Worm (Caenorhabditis elegans) whole organism, L1 larva: ENCODE results near the gene F54A3.2.

ENCODE experiments used
- C04F5.9 ChIP-seq: sonication (generic microtip); optimal IDR thresholded peaks from 2 replicates; lab custom pipeline; 2016; ENCODE audit warnings: missing genetic modification characterization, missing compliant biosample characterization
- Y116A8C.19 ChIP-seq: sonication (generic microtip); optimal IDR thresholded peaks from 2 replicates; lab custom pipeline; 2016; ENCODE audit warnings: missing compliant biosample characterization, missing genetic modification characterization, borderline replicate concordance
- aha-1 ChIP-seq: fragments of 150-350 bp; optimal IDR thresholded peaks from 2 replicates; lab custom pipeline; 2014; ENCODE audit warnings: missing biosample characterization, missing genetic modification characterization
- alr-1 ChIP-seq: fragments of 200-800 bp; sonication (Bioruptor generic); optimal IDR thresholded peaks from 2 replicates; lab custom pipeline; 2018; ENCODE audit warnings: borderline replicate concordance, mild to moderate bottlenecking, missing genetic modification characterization, missing compliant biosample characterization
- ama-1 ChIP-seq: fragments of 150-350 bp; optimal IDR thresholded peaks from 2 replicates; lab custom pipeline; 2014
- ceh-63 ChIP-seq: fragments of 200-800 bp; sonication (Bioruptor generic); optimal IDR thresholded peaks from 2 replicates; lab custom pipeline; 2018; ENCODE audit warnings: mild to moderate bottlenecking, missing genetic modification characterization, missing compliant biosample characterization
- ceh-8 ChIP-seq: fragments of 200-800 bp; sonication (Bioruptor generic); optimal IDR thresholded peaks from 2 replicates; lab custom pipeline; 2018; ENCODE audit warnings: mild to moderate bottlenecking, missing genetic modification characterization, moderate library complexity, missing compliant biosample characterization
- ceh-82 ChIP-seq, 3 experiments: fragments of 150-350 bp in 1 of 3; sonication (generic microtip) in 2 of 3; optimal IDR thresholded peaks; 2 replicates each; lab custom pipeline; 2014 to 2017; ENCODE audit warnings: missing biosample characterization in 3 of 3, missing genetic modification characterization in 3 of 3
- ceh-88 ChIP-seq: fragments of 200-800 bp; sonication (Bioruptor generic); IDR thresholded peaks from 2 replicates; pipeline ENCODE4 v1.3.6; 2022; ENCODE audit warnings: missing genetic modification characterization, missing compliant biosample characterization
- ceh-90 ChIP-seq: sonication (generic microtip); optimal IDR thresholded peaks from 2 replicates; lab custom pipeline; 2016; ENCODE audit warnings: missing genetic modification characterization, missing compliant biosample characterization
- ces-1 ChIP-seq: fragments of 150-350 bp; optimal IDR thresholded peaks from 2 replicates; lab custom pipeline; 2014; ENCODE audit warnings: missing biosample characterization, missing genetic modification reagents, missing genetic modification characterization
- dpl-1 ChIP-seq, 3 experiments: fragments of 150-350 bp in 2 of 3; sonication (generic microtip) in 1 of 3; optimal IDR thresholded peaks; 2 replicates each; lab custom pipeline; 2014 to 2017; ENCODE audit warnings: missing biosample characterization in 3 of 3, missing genetic modification characterization in 3 of 3, missing genetic modification reagents in 3 of 3
- dsc-1 ChIP-seq: sonication (generic microtip); optimal IDR thresholded peaks from 2 replicates; lab custom pipeline; 2016; ENCODE audit warnings: mild to moderate bottlenecking, missing genetic modification characterization, missing compliant biosample characterization
- efl-1 ChIP-seq, 4 experiments: fragments of 150-350 bp; optimal IDR thresholded peaks in 3 of 4; peaks in 1 of 4; 1 replicate in 1 of 4; 2 replicates in 3 of 4; lab custom pipeline; 2014; ENCODE audit warnings: missing biosample characterization in 2 of 4, missing genetic modification characterization in 2 of 4, missing genetic modification reagents in 2 of 4
- efl-3 ChIP-seq: fragments of 200-800 bp; sonication (Bioruptor generic); optimal IDR thresholded peaks from 2 replicates; lab custom pipeline; 2018; ENCODE audit warnings: mild to moderate bottlenecking, missing genetic modification characterization, missing compliant biosample characterization
- egl-27 ChIP-seq, 2 experiments: fragments of 150-350 bp in 1 of 2; sonication (generic microtip); optimal IDR thresholded peaks; 3 replicates each; lab custom pipeline; 2017 to 2018; ENCODE audit warnings: missing biosample characterization in 2 of 2, missing genetic modification characterization in 2 of 2, missing genetic modification reagents in 2 of 2
- elt-2 ChIP-seq: sonication (generic microtip); optimal IDR thresholded peaks from 2 replicates; lab custom pipeline; 2016; ENCODE audit warnings: missing genetic modification characterization, mild to moderate bottlenecking, inconsistent platforms, missing compliant biosample characterization, missing genetic modification reagents
- elt-3 ChIP-seq, 6 experiments: fragments of 150-350 bp in 1 of 6; sonication (generic microtip); optimal IDR thresholded peaks; 2 replicates each; lab custom pipeline; 2017 to 2018; ENCODE audit warnings: missing biosample characterization in 6 of 6, missing genetic modification characterization in 6 of 6, inconsistent platforms in 1 of 6
- ets-5 ChIP-seq: fragments of 200-800 bp; sonication (Bioruptor generic); IDR thresholded peaks from 2 replicates; pipeline ENCODE4 v1.3.6; 2022; ENCODE audit warnings: missing genetic modification characterization, missing compliant biosample characterization
- fkh-10 ChIP-seq: sonication (generic microtip); optimal IDR thresholded peaks from 2 replicates; lab custom pipeline; 2017; ENCODE audit warnings: missing biosample characterization, missing genetic modification reagents, missing genetic modification characterization
- fos-1 ChIP-seq: fragments of 150-350 bp; optimal IDR thresholded peaks from 2 replicates; lab custom pipeline; 2014; ENCODE audit warnings: missing biosample characterization, missing genetic modification characterization
- grh-1 ChIP-seq: fragments of 200-800 bp; sonication (Bioruptor generic); IDR thresholded peaks from 2 replicates; pipeline ENCODE4 v1.3.6; 2022; ENCODE audit warnings: missing genetic modification reagents, missing genetic modification characterization, missing compliant biosample characterization
- hlh-4 ChIP-seq: sonication (generic microtip); optimal IDR thresholded peaks from 2 replicates; lab custom pipeline; 2016; ENCODE audit warnings: mild to moderate bottlenecking, missing genetic modification characterization, missing compliant biosample characterization
- irx-1 ChIP-seq: sonication (generic microtip); optimal IDR thresholded peaks from 2 replicates; lab custom pipeline; 2016; ENCODE audit warnings: missing genetic modification characterization, missing compliant biosample characterization
- lin-13 ChIP-seq: fragments of 150-350 bp; optimal IDR thresholded peaks from 2 replicates; lab custom pipeline; 2014; ENCODE audit warnings: missing biosample characterization, missing genetic modification reagents, missing genetic modification characterization
- lin-14 ChIP-seq: fragments of 200-800 bp; sonication (Bioruptor generic); optimal IDR thresholded peaks from 2 replicates; lab custom pipeline; 2018; ENCODE audit warnings: mild to moderate bottlenecking, missing genetic modification characterization, moderate library complexity, missing compliant biosample characterization
- lin-15B ChIP-seq: fragments of 150-350 bp; sonication (generic microtip); optimal IDR thresholded peaks from 3 replicates; lab custom pipeline; 2014; ENCODE audit warnings: missing biosample characterization, missing genetic modification characterization
- lin-35 ChIP-seq, 2 experiments: fragments of 150-350 bp; optimal IDR thresholded peaks; 2 replicates each; lab custom pipeline; 2014; ENCODE audit warnings: missing biosample characterization in 2 of 2, missing genetic modification characterization in 2 of 2, missing genetic modification reagents in 2 of 2
- lir-3 ChIP-seq: sonication (generic microtip); optimal IDR thresholded peaks from 2 replicates; lab custom pipeline; 2016; ENCODE audit warnings: mild to moderate bottlenecking, missing genetic modification characterization, moderate library complexity, missing compliant biosample characterization; ENCODE audit not compliant: poor library complexity
- lsy-2 ChIP-seq, 2 experiments: fragments of 150-350 bp; optimal IDR thresholded peaks; 2 replicates each; lab custom pipeline; 2014; ENCODE audit warnings: missing biosample characterization in 2 of 2, missing genetic modification characterization in 2 of 2
- mab-9 ChIP-seq: fragments of 200-800 bp; sonication (Bioruptor generic); IDR thresholded peaks from 2 replicates; pipeline ENCODE4 v1.3.6; 2022; ENCODE audit warnings: missing genetic modification reagents, missing genetic modification characterization, missing compliant biosample characterization
- mdl-1 ChIP-seq, 2 experiments: fragments of 150-350 bp; optimal IDR thresholded peaks; 2 replicates each; lab custom pipeline; 2014 to 2017; ENCODE audit warnings: missing biosample characterization in 2 of 2, missing genetic modification characterization in 2 of 2, inconsistent platforms in 1 of 2
- mef-2 ChIP-seq: fragments of 150-350 bp; optimal IDR thresholded peaks from 2 replicates; lab custom pipeline; 2014; ENCODE audit warnings: missing biosample characterization, missing genetic modification characterization
- mep-1 ChIP-seq: fragments of 150-350 bp; optimal IDR thresholded peaks from 2 replicates; lab custom pipeline; 2014; ENCODE audit warnings: missing biosample characterization, missing genetic modification characterization
- nhr-12 ChIP-seq: sonication (generic microtip); optimal IDR thresholded peaks from 2 replicates; lab custom pipeline; 2017; ENCODE audit warnings: missing biosample characterization, missing genetic modification characterization
- nhr-20 ChIP-seq: sonication (generic microtip); optimal IDR thresholded peaks from 2 replicates; lab custom pipeline; 2016; ENCODE audit warnings: mild to moderate bottlenecking, missing genetic modification characterization, missing compliant biosample characterization
- nhr-237 ChIP-seq: fragments of 150-350 bp; optimal IDR thresholded peaks from 2 replicates; lab custom pipeline; 2014; ENCODE audit warnings: missing biosample characterization, missing genetic modification characterization
- nhr-47 ChIP-seq: sonication (generic microtip); optimal IDR thresholded peaks from 2 replicates; lab custom pipeline; 2016; ENCODE audit warnings: mild to moderate bottlenecking, missing genetic modification characterization, moderate library complexity, missing compliant biosample characterization
- nhr-71 ChIP-seq: sonication (generic microtip); optimal IDR thresholded peaks from 2 replicates; lab custom pipeline; 2016; ENCODE audit warnings: mild to moderate bottlenecking, missing genetic modification characterization, moderate library complexity, missing compliant biosample characterization
- nhr-84 ChIP-seq: sonication (generic microtip); optimal IDR thresholded peaks from 2 replicates; lab custom pipeline; 2017; ENCODE audit warnings: missing biosample characterization, missing genetic modification characterization
- nhr-85 ChIP-seq: sonication (generic microtip); peaks from one replicate; lab custom pipeline; 2016; ENCODE audit warnings: missing genetic modification characterization, inconsistent platforms, missing compliant biosample characterization
- nhr-90 ChIP-seq: sonication (generic microtip); optimal IDR thresholded peaks from 2 replicates; lab custom pipeline; 2016; ENCODE audit warnings: mild to moderate bottlenecking, missing genetic modification characterization, missing compliant biosample characterization; ENCODE audit not compliant: poor library complexity
- pqm-1 ChIP-seq: sonication (generic microtip); optimal IDR thresholded peaks from 3 replicates; lab custom pipeline; 2017; ENCODE audit warnings: missing biosample characterization, missing genetic modification characterization
- snpc-4 ChIP-seq: fragments of 150-350 bp; optimal IDR thresholded peaks from 2 replicates; lab custom pipeline; 2014; ENCODE audit warnings: missing biosample characterization, missing genetic modification characterization
- swsn-7 ChIP-seq: sonication (generic microtip); optimal IDR thresholded peaks from 2 replicates; lab custom pipeline; 2016; ENCODE audit warnings: missing genetic modification characterization, missing compliant biosample characterization
- tlp-1 ChIP-seq: fragments of 150-350 bp; optimal IDR thresholded peaks from 2 replicates; lab custom pipeline; 2014; ENCODE audit warnings: missing biosample characterization, missing genetic modification characterization
- unc-86 ChIP-seq: sonication (generic microtip); optimal IDR thresholded peaks from 2 replicates; lab custom pipeline; 2016; ENCODE audit warnings: missing genetic modification characterization, missing compliant biosample characterization
- unc-98 ChIP-seq: fragments of 200-800 bp; sonication (Bioruptor generic); IDR thresholded peaks from 2 replicates; pipeline ENCODE4 v1.3.6; 2022; ENCODE audit warnings: missing genetic modification characterization, missing compliant biosample characterization
- vab-15 ChIP-seq: sonication (generic microtip); optimal IDR thresholded peaks from 2 replicates; lab custom pipeline; 2017; ENCODE audit warnings: missing genotype, mild to moderate bottlenecking, missing genetic modification characterization, missing compliant biosample characterization
- xbp-1 ChIP-seq: sonication (generic microtip); optimal IDR thresholded peaks from 2 replicates; lab custom pipeline; 2016; ENCODE audit warnings: missing genetic modification characterization, missing compliant biosample characterization

F54A3.2 gene

DNA sequence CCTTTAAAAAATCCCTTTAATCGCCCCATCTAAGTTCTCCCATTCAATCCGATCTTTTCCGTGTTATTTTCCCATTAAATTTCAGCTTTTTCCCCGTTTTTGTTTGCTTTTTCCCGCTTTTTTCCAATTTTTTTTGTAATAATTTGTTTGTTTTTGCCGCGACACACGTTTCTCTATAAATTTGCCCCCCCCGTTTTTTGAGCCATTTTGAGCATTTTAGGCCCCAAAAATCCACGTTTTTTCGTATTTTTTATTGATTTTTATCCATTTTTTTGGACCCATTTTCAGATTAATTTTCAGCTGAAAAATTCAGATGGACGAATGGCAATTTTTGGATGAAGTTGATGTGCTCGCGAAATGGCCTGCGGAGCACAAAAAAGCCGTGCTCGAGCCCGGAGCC, at the start of gene F54A3.2:
TSS of gene F54A3.2 (plus strand) at position 301 of the 400 bp plus-strand sequence.
- TF ChIP-seq efl-1 (optimal IDR thresholded peaks at IDR 0.05; lab: Kevin White, UChicago), result no peak
- peak in 1 of 2 experiments; percentile 54 for TF ChIP-seq efl-1 (GFP tag; optimal IDR thresholded peaks at IDR 0.05 in 1 of 2; lab: Kevin White, UChicago)
- peak; percentile 7 for TF ChIP-seq nhr-85 (tag; lab: Kevin White, UChicago)
- TF ChIP-seq grh-1 (GFP tag; lab: Robert Waterston, UW), result no peak

DNA sequence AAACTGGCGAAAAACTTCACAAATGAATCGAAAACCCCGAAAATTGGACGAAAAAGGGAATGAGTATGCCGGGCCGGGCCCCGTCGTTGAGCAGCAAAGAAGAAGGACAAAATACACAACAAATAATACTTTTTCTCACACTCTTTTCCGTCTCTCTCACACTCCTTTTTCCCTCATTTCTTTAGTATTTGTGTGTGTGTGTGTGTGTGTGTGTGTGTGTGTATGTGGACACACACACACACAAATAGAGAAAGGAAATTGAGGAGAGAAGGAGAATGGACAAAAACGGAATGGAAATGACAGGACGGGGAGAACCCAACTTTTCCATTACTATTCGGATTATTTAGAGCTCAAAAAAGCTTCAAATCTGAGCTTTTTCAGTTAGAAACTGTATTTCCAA, 47.9 kb upstream of the F54A3.2 start:
- no peak for TF ChIP-seq lir-3
- TF ChIP-seq lin-15B, result no peak
- no peak for TF ChIP-seq snpc-4 (tag; lab: Kevin White, UChicago)
- no peak for TF ChIP-seq nhr-237 (tag; lab: Kevin White, UChicago)
- peak; percentile 45 for TF ChIP-seq fkh-10 (GFP tag; lab: Kevin White, UChicago)
- TF ChIP-seq irx-1 (tag; lab: Kevin White, UChicago), result no peak
- TF ChIP-seq fos-1, result no peak
- TF ChIP-seq mef-2 (tag; lab: Kevin White, UChicago), result no peak
- TF ChIP-seq lsy-2 (tag; optimal IDR thresholded peaks at IDR 0.05; lab: Kevin White, UChicago), result peak; percentile 50 to 77
- no peak for TF ChIP-seq ceh-88
- no peak for TF ChIP-seq ets-5 (GFP tag; lab: Robert Waterston, UW)
- peak in 2 of 3 experiments; percentile 16 to 45 for TF ChIP-seq dpl-1 (GFP tag; optimal IDR thresholded peaks at IDR 0.05; lab: Kevin White, UChicago)
- TF ChIP-seq swsn-7, result peak; percentile 39
- TF ChIP-seq nhr-90 (tag; lab: Kevin White, UChicago), result no peak
- TF ChIP-seq mab-9, result no peak
- peak; percentile 42 to 53 for TF ChIP-seq efl-1 (optimal IDR thresholded peaks at IDR 0.05; lab: Kevin White, UChicago)
- peak; percentile 21 to 92 for TF ChIP-seq efl-1 (GFP tag; optimal IDR thresholded peaks at IDR 0.05 in 1 of 2; lab: Kevin White, UChicago)
- TF ChIP-seq dsc-1 (tag; lab: Kevin White, UChicago), result no peak
- no peak for TF ChIP-seq ceh-63 (GFP tag; lab: Kevin White, UChicago)
- no peak for TF ChIP-seq tlp-1 (tag; lab: Kevin White, UChicago)
- TF ChIP-seq nhr-12 (tag; lab: Kevin White, UChicago), result no peak
- TF ChIP-seq lin-13 (GFP tag; lab: Kevin White, UChicago), result peak; percentile 53
- peak; percentile 34 for TF ChIP-seq mep-1 (tag; lab: Kevin White, UChicago)
- no peak for TF ChIP-seq elt-3 (tag; optimal IDR thresholded peaks at IDR 0.05; lab: Kevin White, UChicago)
- TF ChIP-seq nhr-84 (tag; lab: Kevin White, UChicago), result no peak
- peak; percentile 12 for TF ChIP-seq unc-86 (tag; lab: Kevin White, UChicago)
- TF ChIP-seq lin-14 (GFP tag; lab: Kevin White, UChicago), result peak; percentile 87
- TF ChIP-seq Y116A8C.19 (tag; lab: Kevin White, UChicago), result no peak
- no peak for TF ChIP-seq mdl-1 (tag; optimal IDR thresholded peaks at IDR 0.05; lab: Kevin White, UChicago)
- no peak for TF ChIP-seq pqm-1 (tag; lab: Kevin White, UChicago)
- TF ChIP-seq lin-35 (GFP tag; optimal IDR thresholded peaks at IDR 0.05; lab: Kevin White, UChicago), result peak; percentile 52 to 68
- no peak for TF ChIP-seq C04F5.9
- TF ChIP-seq xbp-1 (tag; lab: Kevin White, UChicago), result peak; percentile 21
- TF ChIP-seq unc-98, result no peak
- TF ChIP-seq aha-1, result no peak
- no peak for TF ChIP-seq elt-2 (tag; lab: Kevin White, UChicago)
- TF ChIP-seq ceh-90 (tag; lab: Kevin White, UChicago), result no peak
- TF ChIP-seq nhr-47 (tag; lab: Kevin White, UChicago), result peak; percentile 12
- TF ChIP-seq ceh-82 (tag; optimal IDR thresholded peaks at IDR 0.05; lab: Kevin White, UChicago), result peak; percentile 26 to 77 (median 45)
- TF ChIP-seq vab-15 (tag; lab: Kevin White, UChicago), result no peak
- no peak for TF ChIP-seq ces-1
- TF ChIP-seq ama-1 (lab: Kevin White, UChicago), result no peak
- no peak for TF ChIP-seq ceh-8 (GFP tag; lab: Kevin White, UChicago)
- no peak for TF ChIP-seq egl-27 (tag; optimal IDR thresholded peaks at IDR 0.05; lab: Kevin White, UChicago)
- TF ChIP-seq alr-1, result no peak
- TF ChIP-seq hlh-4 (tag; lab: Kevin White, UChicago), result no peak
- no peak for TF ChIP-seq grh-1 (GFP tag; lab: Robert Waterston, UW)
- TF ChIP-seq nhr-20 (tag; lab: Kevin White, UChicago), result peak; percentile 21
- TF ChIP-seq nhr-71 (tag; lab: Kevin White, UChicago), result peak; percentile 56
- no peak for TF ChIP-seq efl-3 (GFP tag; lab: Kevin White, UChicago)
